Fruit fly (Drosophila melanogaster) whole organism, embryonic: ENCODE measurements around the gene Trm1.

ENCODE experiments used
- Asciz ChIP-seq: fragments of 200-800 bp; sonication (Bioruptor generic); optimal IDR thresholded peaks from 2 replicates; lab custom pipeline; 2017; ENCODE audit warnings: missing biosample characterization, mild to moderate bottlenecking, missing genetic modification characterization, missing genetic modification reagents
- Blimp-1 ChIP-seq: fragments of 200-800 bp; sonication (Bioruptor generic); optimal IDR thresholded peaks from 3 replicates; lab custom pipeline; 2018; ENCODE audit warnings: missing biosample characterization, missing genetic modification characterization, mild to moderate bottlenecking, moderate library complexity, missing genetic modification reagents
- Bteb2 ChIP-seq: fragments of 200-800 bp; sonication (Bioruptor generic); optimal IDR thresholded peaks from 2 replicates; lab custom pipeline; 2016; ENCODE audit warnings: missing biosample characterization, missing genetic modification characterization
- CG10431 ChIP-seq: fragments of 200-800 bp; sonication (Bioruptor generic); optimal IDR thresholded peaks from 3 replicates; lab custom pipeline; 2018; ENCODE audit warnings: missing biosample characterization, mild to moderate bottlenecking, missing genetic modification characterization
- CG10979 ChIP-seq: fragments of 200-800 bp; sonication (Bioruptor generic); optimal IDR thresholded peaks from 2 replicates; lab custom pipeline; 2018; ENCODE audit warnings: missing biosample characterization, mild to moderate bottlenecking, missing genetic modification characterization, moderate library complexity
- CG1233 ChIP-seq: fragments of 200-800 bp; sonication (Bioruptor generic); optimal IDR thresholded peaks from 4 replicates; lab custom pipeline; 2018; ENCODE audit warnings: missing biosample characterization, mild to moderate bottlenecking, missing genetic modification characterization
- CG12744 ChIP-seq: fragments of 200-800 bp; sonication (Bioruptor generic); optimal IDR thresholded peaks from 2 replicates; lab custom pipeline; 2016; ENCODE audit warnings: missing biosample characterization, missing genetic modification characterization
- CG12769 ChIP-seq: fragments of 200-800 bp; sonication (Bioruptor generic); optimal IDR thresholded peaks from 2 replicates; lab custom pipeline; 2019; ENCODE audit warnings: missing biosample characterization, mild to moderate bottlenecking, missing genetic modification characterization, moderate library complexity
- CG15073 ChIP-seq: fragments of 200-800 bp; sonication (Bioruptor generic); optimal IDR thresholded peaks from 2 replicates; lab custom pipeline; 2016; ENCODE audit warnings: missing biosample characterization, missing genetic modification characterization
- CG1603 ChIP-seq: fragments of 200-800 bp; sonication (Bioruptor generic); optimal IDR thresholded peaks from 2 replicates; lab custom pipeline; 2019; ENCODE audit warnings: missing biosample characterization, mild to moderate bottlenecking, missing genetic modification characterization, moderate library complexity
- CG18262 ChIP-seq: fragments of 200-800 bp; optimal IDR thresholded peaks from 3 replicates; lab custom pipeline; 2019; ENCODE audit warnings: missing biosample characterization, mild to moderate bottlenecking, missing genetic modification characterization, moderate library complexity
- CG2202 ChIP-seq: fragments of 200-800 bp; sonication (Bioruptor generic); optimal IDR thresholded peaks from 2 replicates; lab custom pipeline; 2018; ENCODE audit warnings: missing biosample characterization, mild to moderate bottlenecking, missing genetic modification characterization
- CG2678 ChIP-seq: fragments of 200-800 bp; sonication (Bioruptor generic); optimal IDR thresholded peaks from 3 replicates; lab custom pipeline; 2019; ENCODE audit warnings: missing biosample characterization, mild to moderate bottlenecking, missing genetic modification characterization, moderate library complexity
- CG33213 ChIP-seq: fragments of 200-800 bp; sonication (Bioruptor generic); optimal IDR thresholded peaks from 3 replicates; lab custom pipeline; 2016; ENCODE audit warnings: missing biosample characterization, missing genetic modification characterization
- CG34224 ChIP-seq: fragments of 200-800 bp; sonication (Bioruptor generic); IDR thresholded peaks from 3 replicates; pipeline ENCODE4 v1.3.6; 2022; ENCODE audit warnings: missing biosample characterization, missing genetic modification characterization; ENCODE audit not compliant: partially characterized antibody
- CG34376 ChIP-seq: fragments of 200-800 bp; sonication (Bioruptor generic); optimal IDR thresholded peaks from 2 replicates; lab custom pipeline; 2018; ENCODE audit warnings: missing biosample characterization, mild to moderate bottlenecking, missing genetic modification characterization
- CG3726 ChIP-seq: fragments of 200-800 bp; sonication (Bioruptor generic); IDR thresholded peaks from 3 replicates; pipeline ENCODE4, ENCODE4 v1.3.6; 2022; ENCODE audit warnings: missing biosample characterization, missing genetic modification characterization
- CG4730 ChIP-seq: fragments of 200-800 bp; sonication (Bioruptor generic); IDR thresholded peaks from 2 replicates; pipeline ENCODE4 v1.3.6; 2022; ENCODE audit warnings: missing biosample characterization, missing genetic modification characterization
- CG6683 ChIP-seq: fragments of 200-800 bp; sonication (Bioruptor generic); optimal IDR thresholded peaks from 2 replicates; lab custom pipeline; 2017; ENCODE audit warnings: missing biosample characterization, mild to moderate bottlenecking, missing genetic modification characterization, missing genetic modification reagents
- CG6854 ChIP-seq: fragments of 200-800 bp; sonication (Bioruptor generic); optimal IDR thresholded peaks from 3 replicates; lab custom pipeline; 2017; ENCODE audit warnings: missing biosample characterization, mild to moderate bottlenecking, missing genetic modification characterization
- CG7839 ChIP-seq: fragments of 200-800 bp; sonication (Bioruptor generic); optimal IDR thresholded peaks from 3 replicates; lab custom pipeline; 2018; ENCODE audit warnings: missing biosample characterization, mild to moderate bottlenecking, missing genetic modification characterization, moderate library complexity
- D ChIP-seq, 2 experiments: fragments of 200-800 bp in 1 of 2; fragments of >200 bp in 1 of 2; sonication (Bioruptor generic) in 1 of 2; optimal IDR thresholded peaks; 2 replicates in 1 of 2; 3 replicates in 1 of 2; lab custom pipeline; 2017; ENCODE audit warnings: mild to moderate bottlenecking in 1 of 2, missing biosample characterization in 1 of 2, missing genetic modification characterization in 1 of 2, missing genetic modification reagents in 1 of 2
- Dip2 ChIP-seq: fragments of 200-800 bp; sonication (Bioruptor generic); IDR thresholded peaks from 2 replicates; pipeline ENCODE4 v1.3.6; 2022; ENCODE audit warnings: missing biosample characterization, missing genetic modification characterization
- H2.0 ChIP-seq: fragments of 200-800 bp; sonication (Bioruptor generic); IDR thresholded peaks from 2 replicates; pipeline ENCODE4 v1.3.6; 2022; ENCODE audit warnings: missing biosample characterization, missing genetic modification characterization
- HLHmδ ChIP-seq: fragments of 200-800 bp; sonication (Bioruptor generic); optimal IDR thresholded peaks from 2 replicates; lab custom pipeline; 2018; ENCODE audit warnings: missing biosample characterization, mild to moderate bottlenecking, missing genetic modification characterization, moderate library complexity
- Hand ChIP-seq: fragments of 200-800 bp; sonication (Bioruptor generic); optimal IDR thresholded peaks from 2 replicates; lab custom pipeline; 2017; ENCODE audit warnings: mild to moderate bottlenecking, missing biosample characterization, missing genetic modification reagents, missing genetic modification characterization
- Max ChIP-seq: fragments of 200-800 bp; sonication (Bioruptor generic); optimal IDR thresholded peaks from 2 replicates; lab custom pipeline; 2016; ENCODE audit warnings: missing biosample characterization, mild to moderate bottlenecking, missing genetic modification characterization
- NfI ChIP-seq: fragments of 200-800 bp; sonication (Bioruptor generic); optimal IDR thresholded peaks from 3 replicates; lab custom pipeline; 2018; ENCODE audit warnings: missing biosample characterization, mild to moderate bottlenecking, missing genetic modification characterization, moderate library complexity
- Sox100B ChIP-seq: fragments of 200-800 bp; sonication (Bioruptor generic); optimal IDR thresholded peaks from 3 replicates; lab custom pipeline; 2018; ENCODE audit warnings: missing biosample characterization, mild to moderate bottlenecking, missing genetic modification characterization
- Trl ChIP-seq, 3 experiments: fragments of >200 bp in 2 of 3; fragments of 200-800 bp in 1 of 3; sonication (Bioruptor generic) in 1 of 3; optimal IDR thresholded peaks; 2 replicates in 1 of 3; 3 replicates in 2 of 3; lab custom pipeline; 2016 to 2017; ENCODE audit warnings: missing biosample characterization in 1 of 3, missing genetic modification characterization in 1 of 3
- ara ChIP-seq: fragments of 200-800 bp; sonication (Bioruptor generic); IDR thresholded peaks from 2 replicates; pipeline ENCODE4 v1.3.6; 2022; ENCODE audit warnings: missing biosample characterization, missing genetic modification characterization
- bbx ChIP-seq: fragments of 200-800 bp; sonication (Bioruptor generic); IDR thresholded peaks from 2 replicates; pipeline ENCODE4 v1.3.6; 2022; ENCODE audit warnings: missing biosample characterization, missing genetic modification characterization; ENCODE audit not compliant: partially characterized antibody
- ci ChIP-seq: fragments of 200-800 bp; sonication (Bioruptor generic); IDR thresholded peaks from 3 replicates; pipeline ENCODE4 v1.3.6; 2022; ENCODE audit warnings: missing biosample characterization, missing genetic modification characterization
- crol ChIP-seq: fragments of 200-800 bp; sonication (Bioruptor generic); IDR thresholded peaks from 2 replicates; pipeline ENCODE4 v1.3.6; 2022; ENCODE audit warnings: missing biosample characterization, missing genetic modification characterization
- gcm2 ChIP-seq: fragments of 200-800 bp; sonication (Bioruptor generic); optimal IDR thresholded peaks from 2 replicates; lab custom pipeline; 2016; ENCODE audit warnings: missing biosample characterization, missing genetic modification characterization
- grau ChIP-seq: fragments of 200-800 bp; optimal IDR thresholded peaks from 3 replicates; lab custom pipeline; 2019; ENCODE audit warnings: missing biosample characterization, mild to moderate bottlenecking, missing genetic modification characterization, moderate library complexity
- her ChIP-seq: fragments of 200-800 bp; sonication (Bioruptor generic); optimal IDR thresholded peaks from 2 replicates; lab custom pipeline; 2016; ENCODE audit warnings: missing biosample characterization, missing genetic modification characterization
- lilli ChIP-seq: fragments of 200-800 bp; sonication (Bioruptor generic); optimal IDR thresholded peaks from 3 replicates; lab custom pipeline; 2016; ENCODE audit warnings: missing biosample characterization, missing genetic modification characterization
- onecut ChIP-seq: fragments of 200-800 bp; sonication (Bioruptor generic); IDR thresholded peaks from 2 replicates; pipeline ENCODE4 v1.3.6; 2022; ENCODE audit warnings: missing biosample characterization, missing genetic modification characterization
- pum ChIP-seq: fragments of 200-800 bp; sonication (Bioruptor generic); optimal IDR thresholded peaks from 2 replicates; lab custom pipeline; 2016; ENCODE audit warnings: missing biosample characterization, missing genetic modification characterization
- row ChIP-seq: fragments of 200-800 bp; sonication (Bioruptor generic); IDR thresholded peaks from 3 replicates; pipeline ENCODE4 v1.3.6; 2022; ENCODE audit warnings: missing biosample characterization, missing genetic modification characterization
- run ChIP-seq: fragments of 200-800 bp; sonication (Bioruptor generic); optimal IDR thresholded peaks from 3 replicates; lab custom pipeline; 2018; ENCODE audit warnings: missing biosample characterization, mild to moderate bottlenecking, missing genetic modification characterization
- slbo ChIP-seq: fragments of 200-800 bp; sonication (Bioruptor generic); IDR thresholded peaks from 2 replicates; pipeline ENCODE4 v1.3.6; 2022; ENCODE audit warnings: missing biosample characterization, missing genetic modification characterization
- wek ChIP-seq: fragments of 200-800 bp; sonication (Bioruptor generic); optimal IDR thresholded peaks from 3 replicates; lab custom pipeline; 2018; ENCODE audit warnings: missing biosample characterization, mild to moderate bottlenecking, missing genetic modification characterization, moderate library complexity
- zen ChIP-seq: fragments of 200-800 bp; sonication (Bioruptor generic); optimal IDR thresholded peaks from 3 replicates; lab custom pipeline; 2018; ENCODE audit warnings: missing biosample characterization, mild to moderate bottlenecking, missing genetic modification characterization, moderate library complexity

Gene Trm1

dm6 chr2L:12415485-12416137 lies 12.2 kb upstream of the Trm1 start (continued):
- peak; percentile 37 for TF ChIP-seq Blimp-1
- no peak for TF ChIP-seq D (optimal IDR thresholded peaks at IDR 0.05; lab: Kevin White, UChicago)
- TF ChIP-seq D (GFP tag; optimal IDR thresholded peaks at IDR 0.05; lab: Kevin White, UChicago), result peak; percentile 2
- peak; percentile 31; the same call in 1 of the 2 replicates for TF ChIP-seq slbo
- no peak for TF ChIP-seq Asciz
- TF ChIP-seq CG3726 (GFP tag; lab: Robert Waterston, UW), result no peak
- TF ChIP-seq Bteb2 (GFP tag; lab: Kevin White, UChicago), result no peak
- TF ChIP-seq zen (tag; lab: Kevin White, UChicago), result no peak
- TF ChIP-seq Hand (GFP tag; lab: Kevin White, UChicago), result no peak
- no peak for TF ChIP-seq CG1233 (GFP tag; lab: Kevin White, UChicago)
- TF ChIP-seq CG1603 (tag; lab: Kevin White, UChicago), result no peak
- TF ChIP-seq her (GFP tag; lab: Kevin White, UChicago), result no peak
- no peak for TF ChIP-seq CG2202 (tag; lab: Kevin White, UChicago)
- no peak for TF ChIP-seq Dip2
- TF ChIP-seq CG6683 (GFP tag; lab: Kevin White, UChicago), result no peak
- no peak for TF ChIP-seq CG33213 (GFP tag; lab: Kevin White, UChicago)
- TF ChIP-seq CG6854 (GFP tag; lab: Kevin White, UChicago), result no peak
- no peak for TF ChIP-seq onecut (GFP tag; lab: Robert Waterston, UW)
- TF ChIP-seq bbx, result no peak
- TF ChIP-seq NfI (GFP tag; lab: Kevin White, UChicago), result no peak
- no peak for TF ChIP-seq CG15073 (GFP tag; lab: Kevin White, UChicago)
- no peak for TF ChIP-seq CG4730 (GFP tag; lab: Robert Waterston, UW)
- TF ChIP-seq CG12769 (tag; lab: Kevin White, UChicago), result no peak
- peak; percentile 37 for TF ChIP-seq grau
- no peak for TF ChIP-seq pum
- TF ChIP-seq ci, result no peak
- TF ChIP-seq crol (GFP tag; lab: Robert Waterston, UW), result no peak
- TF ChIP-seq CG34376, result no peak
- no peak for TF ChIP-seq run (tag; lab: Kevin White, UChicago)
- TF ChIP-seq CG7839 (tag; lab: Kevin White, UChicago), result peak; percentile 55

dm6 chr2L:12421188-12421587 lies 6.6 kb upstream of the Trm1 start:
- 0 out of 3 replicates have a peak, but pooled peaks have one; percentile 3 for TF ChIP-seq CG34224 (GFP tag; lab: Robert Waterston, UW)
- no peak for TF ChIP-seq H2.0 (GFP tag; lab: Robert Waterston, UW)

- TF ChIP-seq gcm2 (no peak), lilli (peak; percentile 15), wek (GFP tag; lab: Kevin White, UChicago) (no peak), CG10979 (tag; lab: Kevin White, UChicago) (peak; percentile 8), Trl (optimal IDR thresholded peaks at IDR 0.05; lab: Kevin White, UChicago) (peak; percentile 63 to 67), Trl (GFP tag; optimal IDR thresholded peaks at IDR 0.05; lab: Kevin White, UChicago) (no peak), CG18262 (peak; percentile 10), HLHmδ (GFP tag; lab: Kevin White, UChicago) (no peak), slbo (0 out of 2 replicates have a peak, but pooled peaks have one; percentile 39), CG7839 (tag; lab: Kevin White, UChicago) (peak; percentile 26), row (GFP tag; lab: Robert Waterston, UW) (peak; percentile 66), CG12744 (GFP tag; lab: Kevin White, UChicago) (no peak), CG10431 (GFP tag; lab: Kevin White, UChicago) (no peak), ara (no peak), CG2678 (tag; lab: Kevin White, UChicago) (peak; percentile 35), Max (GFP tag; lab: Kevin White, UChicago) (no peak), Sox100B (peak; percentile 8)
Observed at dm6 chr2L:12421793-12422691, 5.8 kb upstream of the Trm1 start.
